Worm (Caenorhabditis elegans): ENCODE measurements around the gene W05B10.6.

DNA sequence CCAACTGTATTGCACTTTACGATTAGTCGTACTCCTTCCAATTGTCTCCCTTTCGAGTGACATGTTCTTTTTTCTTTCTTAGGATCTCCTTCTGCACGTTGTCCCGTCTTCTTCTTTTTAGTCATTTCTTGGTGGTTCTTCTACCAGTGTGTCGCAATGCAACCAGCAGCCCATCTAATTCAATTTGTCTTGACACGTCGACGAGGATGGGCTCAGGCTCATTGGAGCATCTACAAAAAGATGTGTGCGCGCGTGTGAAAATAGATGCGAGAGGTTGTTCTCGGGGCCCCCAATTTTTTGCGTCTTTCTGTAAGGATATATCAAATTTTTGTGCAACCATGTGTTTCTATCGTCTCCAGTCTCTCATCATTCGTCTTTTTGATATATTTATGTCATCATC lies 43.6 kb upstream of the W05B10.6 start:
- no peak for TF ChIP-seq ama-1 (optimal IDR thresholded peaks at IDR 0.05)
- TF ChIP-seq zfp-2 (tag; optimal IDR thresholded peaks at IDR 0.05): no peak
